2 fruit fly cellular contexts compared by ENCODE assay signal in genomic region chrX:10721901-10722479, dm6.
TF ChIP-seq lines count a peak whose summit lies in the region.

No protein-coding gene starts in this region.

TF ChIP-seq in whole organism, embryonic, 481 proteins besides CTCF, POLR2A, EP300 and RAD21 (continued from another document):
- no peak for TF ChIP-seq CG43689 (GFP tag; IDR thresholded peaks at IDR 0.05; lab: Robert Waterston, UW)
- no peak for TF ChIP-seq CG32772 (GFP tag; IDR thresholded peaks at IDR 0.05; lab: Robert Waterston, UW)
- TF ChIP-seq grau (tag; optimal IDR thresholded peaks at IDR 0.05; lab: Kevin White, UChicago) = peak; percentile 69
- TF ChIP-seq CG1529 (GFP tag; optimal IDR thresholded peaks at IDR 0.05; lab: Kevin White, UChicago) = no peak
- peak; percentile 39; the same call in 1 of the 3 replicates for TF ChIP-seq tgo (GFP tag; IDR thresholded peaks at IDR 0.05; lab: Robert Waterston, UW)
- peak; percentile 18 for TF ChIP-seq CG2678 (tag; optimal IDR thresholded peaks at IDR 0.05; lab: Kevin White, UChicago)
- peak; percentile 55 for TF ChIP-seq CG11504 (tag; optimal IDR thresholded peaks at IDR 0.05; lab: Kevin White, UChicago)
- no peak for TF ChIP-seq ERR (GFP tag; optimal IDR thresholded peaks at IDR 0.05; lab: Kevin White, UChicago)
- peak; percentile 34; the same call in 1 of the 2 replicates for TF ChIP-seq sisA (GFP tag; IDR thresholded peaks at IDR 0.05; lab: Robert Waterston, UW)
- peak; percentile 44 for TF ChIP-seq dmrt99B (tag; optimal IDR thresholded peaks at IDR 0.05; lab: Kevin White, UChicago)
- no peak for TF ChIP-seq gro (GFP tag; optimal IDR thresholded peaks at IDR 0.05; lab: Kevin White, UChicago)
- TF ChIP-seq CG6813 (GFP tag; optimal IDR thresholded peaks at IDR 0.05; lab: Kevin White, UChicago) = no peak
- peak; percentile 25 for TF ChIP-seq Blimp-1 (GFP tag; optimal IDR thresholded peaks at IDR 0.05; lab: Kevin White, UChicago)
- TF ChIP-seq CG2199 (GFP tag; IDR thresholded peaks at IDR 0.05; lab: Robert Waterston, UW) = no peak
- TF ChIP-seq org-1 (GFP tag; optimal IDR thresholded peaks at IDR 0.05; lab: Kevin White, UChicago) = no peak
- no peak for TF ChIP-seq CG17328 (GFP tag; IDR thresholded peaks at IDR 0.05; lab: Robert Waterston, UW)
- TF ChIP-seq nmo (GFP tag; optimal IDR thresholded peaks at IDR 0.05; lab: Kevin White, UChicago) = peak; percentile 20
- TF ChIP-seq CG10654 (GFP tag; optimal IDR thresholded peaks at IDR 0.05; lab: Kevin White, UChicago) = no peak
- TF ChIP-seq Xrp1 (GFP tag; IDR thresholded peaks at IDR 0.05; lab: Robert Waterston, UW) = peak; percentile 32; the same call in 1 of the 2 replicates
- 0 out of 2 replicates have a peak, but pooled peaks have one; percentile 21 for TF ChIP-seq Ptx1 (GFP tag; IDR thresholded peaks at IDR 0.05; lab: Robert Waterston, UW)
- TF ChIP-seq ato (GFP tag; IDR thresholded peaks at IDR 0.05; lab: Robert Waterston, UW; ENCODE audit: partially characterized antibody) = no peak
- TF ChIP-seq row (GFP tag; IDR thresholded peaks at IDR 0.05; lab: Robert Waterston, UW) = peak; percentile 41; the same call in 1 of the 3 replicates
- peak; percentile 19 for TF ChIP-seq CG7839 (tag; optimal IDR thresholded peaks at IDR 0.05; lab: Kevin White, UChicago)
- TF ChIP-seq NFAT (GFP tag; IDR thresholded peaks at IDR 0.05; lab: Robert Waterston, UW) = no peak
- peak; percentile 26 for TF ChIP-seq CG12391 (tag; optimal IDR thresholded peaks at IDR 0.05; lab: Kevin White, UChicago)
- TF ChIP-seq Xbp1 (GFP tag; optimal IDR thresholded peaks at IDR 0.05; lab: Kevin White, UChicago) = peak; percentile 3
- TF ChIP-seq CG2120 (GFP tag; optimal IDR thresholded peaks at IDR 0.05; lab: Kevin White, UChicago) = no peak
- peak; percentile 28 for TF ChIP-seq Sox100B (GFP tag; optimal IDR thresholded peaks at IDR 0.05; lab: Kevin White, UChicago)
- TF ChIP-seq Deaf1 (tag; optimal IDR thresholded peaks at IDR 0.05; lab: Kevin White, UChicago) = peak; percentile 42
- TF ChIP-seq CG31441 (GFP tag; IDR thresholded peaks at IDR 0.05; lab: Robert Waterston, UW) = peak; percentile 34; the same call in 1 of the 2 replicates
- peak; percentile 6 for TF ChIP-seq Fer3 (tag; optimal IDR thresholded peaks at IDR 0.05; lab: Kevin White, UChicago)
- TF ChIP-seq CG17359 (tag; optimal IDR thresholded peaks at IDR 0.05; lab: Kevin White, UChicago) = peak; percentile 52
- peak; percentile 12 for TF ChIP-seq bcd (GFP tag; optimal IDR thresholded peaks at IDR 0.05; lab: Kevin White, UChicago)
- peak; percentile 16 for TF ChIP-seq CoRest (tag; optimal IDR thresholded peaks at IDR 0.05; lab: Kevin White, UChicago)
- peak; percentile 4 for TF ChIP-seq CG2712 (tag; optimal IDR thresholded peaks at IDR 0.05; lab: Kevin White, UChicago)
- TF ChIP-seq eyg (GFP tag; optimal IDR thresholded peaks at IDR 0.05; lab: Kevin White, UChicago) = no peak
- TF ChIP-seq Abd-B (GFP tag; optimal IDR thresholded peaks at IDR 0.05; lab: Kevin White, UChicago) = no peak
- TF ChIP-seq sr (GFP tag; IDR thresholded peaks at IDR 0.05; lab: Robert Waterston, UW) = peak; percentile 86
- TF ChIP-seq gem (tag; optimal IDR thresholded peaks at IDR 0.05; lab: Kevin White, UChicago) = peak; percentile 51
- no peak for TF ChIP-seq HLHmδ (GFP tag; optimal IDR thresholded peaks at IDR 0.05; lab: Kevin White, UChicago)
- 0 out of 2 replicates have a peak, but pooled peaks have one; percentile 27 for TF ChIP-seq ap (GFP tag; IDR thresholded peaks at IDR 0.05; lab: Robert Waterston, UW)
- peak; percentile 9 for TF ChIP-seq CG12769 (tag; optimal IDR thresholded peaks at IDR 0.05; lab: Kevin White, UChicago)
- 0 out of 2 replicates have a peak, but pooled peaks have one; percentile 25 for TF ChIP-seq crol (GFP tag; IDR thresholded peaks at IDR 0.05; lab: Robert Waterston, UW)
- peak; percentile 25 for TF ChIP-seq PHDP (tag; optimal IDR thresholded peaks at IDR 0.05; lab: Kevin White, UChicago)
- no peak for TF ChIP-seq prd (optimal IDR thresholded peaks at IDR 0.05; lab: Kevin White, UChicago)
- peak; percentile 16; the same call in 1 of the 3 replicates for TF ChIP-seq prd (GFP tag; IDR thresholded peaks at IDR 0.05; lab: Robert Waterston, UW)
- TF ChIP-seq CG30403 (GFP tag; optimal IDR thresholded peaks at IDR 0.05; lab: Kevin White, UChicago) = peak; percentile 25
- peak; percentile 27 for TF ChIP-seq fd96Cb (tag; optimal IDR thresholded peaks at IDR 0.05; lab: Kevin White, UChicago)
- peak; percentile 5 for TF ChIP-seq Oli (tag; optimal IDR thresholded peaks at IDR 0.05; lab: Kevin White, UChicago)
- TF ChIP-seq CG15479 (GFP tag; optimal IDR thresholded peaks at IDR 0.05; lab: Kevin White, UChicago) = no peak
- 0 out of 2 replicates have a peak, but pooled peaks have one; percentile 28 for TF ChIP-seq HLH3B (GFP tag; IDR thresholded peaks at IDR 0.05; lab: Robert Waterston, UW)
- no peak for TF ChIP-seq gsb (GFP tag; IDR thresholded peaks at IDR 0.05; lab: Robert Waterston, UW)
- no peak for TF ChIP-seq sna (GFP tag; IDR thresholded peaks at IDR 0.05; lab: Robert Waterston, UW; ENCODE audit: partially characterized antibody)
- peak in 1 of 2 experiments; percentile 24 for TF ChIP-seq eve (GFP tag; optimal IDR thresholded peaks at IDR 0.05; lab: Kevin White, UChicago)
- TF ChIP-seq HLH54F (GFP tag; optimal IDR thresholded peaks at IDR 0.05; lab: Kevin White, UChicago) = no peak
- no peak for TF ChIP-seq Taf1 (GFP tag; IDR thresholded peaks at IDR 0.05; lab: Robert Waterston, UW)
- TF ChIP-seq lab (GFP tag; optimal IDR thresholded peaks at IDR 0.05; lab: Kevin White, UChicago) = peak; percentile 10
- no peak for TF ChIP-seq grn (GFP tag; optimal IDR thresholded peaks at IDR 0.05; lab: Kevin White, UChicago)
- no peak for TF ChIP-seq aop (GFP tag; IDR thresholded peaks at IDR 0.05; lab: Robert Waterston, UW)
- TF ChIP-seq ATbp (GFP tag; optimal IDR thresholded peaks at IDR 0.05; lab: Kevin White, UChicago) = peak; percentile 48

TF ChIP-seq in whole organism, prepupa, 60 proteins besides CTCF, POLR2A, EP300 and RAD21 (continued from another document):
- TF ChIP-seq lz (GFP tag; optimal IDR thresholded peaks at IDR 0.05; lab: Kevin White, UChicago) = peak; percentile 18
- peak; percentile 41 for TF ChIP-seq esn (GFP tag; optimal IDR thresholded peaks at IDR 0.05; lab: Kevin White, UChicago)
- peak; percentile 38 for TF ChIP-seq acj6 (GFP tag; optimal IDR thresholded peaks at IDR 0.05; lab: Kevin White, UChicago)
- peak; percentile 11 for TF ChIP-seq CG3919 (GFP tag; optimal IDR thresholded peaks at IDR 0.05; lab: Kevin White, UChicago)
- TF ChIP-seq CG6808 (GFP tag; optimal IDR thresholded peaks at IDR 0.05; lab: Kevin White, UChicago) = no peak
- TF ChIP-seq dsx (GFP tag; optimal IDR thresholded peaks at IDR 0.05; lab: Kevin White, UChicago; ENCODE audit: poor library complexity, severe bottlenecking) = no peak
- TF ChIP-seq CG15336 (GFP tag; IDR thresholded peaks at IDR 0.05; lab: Robert Waterston, UW) = 0 out of 2 replicates have a peak, but pooled peaks have one; percentile 28
- TF ChIP-seq cyc (GFP tag; optimal IDR thresholded peaks at IDR 0.05; lab: Kevin White, UChicago) = peak; percentile 40
- peak in 1 of 2 experiments; percentile 4 for TF ChIP-seq ss (GFP tag; optimal IDR thresholded peaks at IDR 0.05; lab: Kevin White, UChicago)
- peak; percentile 16 for TF ChIP-seq CG31627 (GFP tag; optimal IDR thresholded peaks at IDR 0.05; lab: Kevin White, UChicago)
- TF ChIP-seq net (GFP tag; optimal IDR thresholded peaks at IDR 0.05; lab: Kevin White, UChicago) = peak; percentile 15
- 0 out of 3 replicates have a peak, but pooled peaks have one; percentile 15 for TF ChIP-seq eg (GFP tag; IDR thresholded peaks at IDR 0.05; lab: Robert Waterston, UW)
- peak; percentile 20 for TF ChIP-seq Sox14 (GFP tag; optimal IDR thresholded peaks at IDR 0.05; lab: Kevin White, UChicago)
- no peak for TF ChIP-seq CG32006 (GFP tag; optimal IDR thresholded peaks at IDR 0.05; lab: Kevin White, UChicago)
- TF ChIP-seq CG11762 (GFP tag; optimal IDR thresholded peaks at IDR 0.05; lab: Kevin White, UChicago; ENCODE audit: insufficient read depth) = no peak
- TF ChIP-seq Hr4 (GFP tag; optimal IDR thresholded peaks at IDR 0.05; lab: Kevin White, UChicago) = peak; percentile 16
- TF ChIP-seq pdm3 (GFP tag; optimal IDR thresholded peaks at IDR 0.05; lab: Kevin White, UChicago) = peak; percentile 53
- peak; percentile 43 for TF ChIP-seq CG6792 (GFP tag; optimal IDR thresholded peaks at IDR 0.05; lab: Kevin White, UChicago)
- peak; percentile 55 for TF ChIP-seq CG34406 (GFP tag; optimal IDR thresholded peaks at IDR 0.05; lab: Kevin White, UChicago)
- peak; percentile 78 for TF ChIP-seq Eip78C (GFP tag; lab: Kevin White, UChicago)
- peak; percentile 20 for TF ChIP-seq Eip75B (GFP tag; optimal IDR thresholded peaks at IDR 0.05; lab: Kevin White, UChicago)
